Worm (Caenorhabditis elegans) whole organism, L1 larva: ENCODE data around the gene B0024.4.

Experiments
- C16A3.4 ChIP-seq: fragments of 150-350 bp; optimal IDR thresholded peaks from 2 replicates; lab custom pipeline; 2014; ENCODE audit warnings: missing biosample characterization, missing genetic modification characterization
- F16B12.6 ChIP-seq: fragments of 150-350 bp; optimal IDR thresholded peaks from 2 replicates; lab custom pipeline; 2014; ENCODE audit warnings: missing biosample characterization, missing genetic modification characterization
- Y116A8C.19 ChIP-seq: sonication (generic microtip); optimal IDR thresholded peaks from 2 replicates; lab custom pipeline; 2016; ENCODE audit warnings: missing compliant biosample characterization, missing genetic modification characterization, borderline replicate concordance
- aha-1 ChIP-seq: fragments of 150-350 bp; optimal IDR thresholded peaks from 2 replicates; lab custom pipeline; 2014; ENCODE audit warnings: missing biosample characterization, missing genetic modification characterization
- ama-1 ChIP-seq: fragments of 150-350 bp; optimal IDR thresholded peaks from 2 replicates; lab custom pipeline; 2014
- blmp-1 ChIP-seq: fragments of 150-350 bp; optimal IDR thresholded peaks from 2 replicates; lab custom pipeline; 2014; ENCODE audit warnings: missing biosample characterization, missing genetic modification characterization
- ceh-8 ChIP-seq: fragments of 200-800 bp; sonication (Bioruptor generic); optimal IDR thresholded peaks from 2 replicates; lab custom pipeline; 2018; ENCODE audit warnings: mild to moderate bottlenecking, missing genetic modification characterization, moderate library complexity, missing compliant biosample characterization
- ceh-90 ChIP-seq: sonication (generic microtip); optimal IDR thresholded peaks from 2 replicates; lab custom pipeline; 2016; ENCODE audit warnings: missing genetic modification characterization, missing compliant biosample characterization
- dsc-1 ChIP-seq: sonication (generic microtip); optimal IDR thresholded peaks from 2 replicates; lab custom pipeline; 2016; ENCODE audit warnings: mild to moderate bottlenecking, missing genetic modification characterization, missing compliant biosample characterization
- efl-1 ChIP-seq, 4 experiments: fragments of 150-350 bp; optimal IDR thresholded peaks in 3 of 4; peaks in 1 of 4; 1 replicate in 1 of 4; 2 replicates in 3 of 4; lab custom pipeline; 2014; ENCODE audit warnings: missing biosample characterization in 2 of 4, missing genetic modification characterization in 2 of 4, missing genetic modification reagents in 2 of 4
- egl-27 ChIP-seq, 2 experiments: fragments of 150-350 bp in 1 of 2; sonication (generic microtip); optimal IDR thresholded peaks; 3 replicates each; lab custom pipeline; 2017 to 2018; ENCODE audit warnings: missing biosample characterization in 2 of 2, missing genetic modification characterization in 2 of 2, missing genetic modification reagents in 2 of 2
- elt-3 ChIP-seq, 6 experiments: fragments of 150-350 bp in 1 of 6; sonication (generic microtip); optimal IDR thresholded peaks; 2 replicates each; lab custom pipeline; 2017 to 2018; ENCODE audit warnings: missing biosample characterization in 6 of 6, missing genetic modification characterization in 6 of 6, inconsistent platforms in 1 of 6
- fkh-8 ChIP-seq: sonication (generic microtip); optimal IDR thresholded peaks from 2 replicates; lab custom pipeline; 2016; ENCODE audit warnings: mild to moderate bottlenecking, missing genetic modification characterization, missing compliant biosample characterization
- fos-1 ChIP-seq: fragments of 150-350 bp; optimal IDR thresholded peaks from 2 replicates; lab custom pipeline; 2014; ENCODE audit warnings: missing biosample characterization, missing genetic modification characterization
- hlh-17 ChIP-seq: fragments of 200-800 bp; sonication (Bioruptor generic); optimal IDR thresholded peaks from 2 replicates; lab custom pipeline; 2018; ENCODE audit warnings: missing genetic modification characterization, mild to moderate bottlenecking, missing compliant biosample characterization, moderate library complexity, borderline replicate concordance
- hpl-2 ChIP-seq: fragments of 150-350 bp; optimal IDR thresholded peaks from 2 replicates; lab custom pipeline; 2014; ENCODE audit warnings: missing biosample characterization, missing genetic modification reagents, missing genetic modification characterization
- irx-1 ChIP-seq: sonication (generic microtip); optimal IDR thresholded peaks from 2 replicates; lab custom pipeline; 2016; ENCODE audit warnings: missing genetic modification characterization, missing compliant biosample characterization
- isw-1 ChIP-seq: fragments of 200-800 bp; sonication (Bioruptor generic); IDR thresholded peaks from 2 replicates; pipeline ENCODE4 v1.3.6; 2022; ENCODE audit warnings: missing genetic modification characterization, missing compliant biosample characterization
- jun-1 ChIP-seq: fragments of 150-350 bp; optimal IDR thresholded peaks from 2 replicates; lab custom pipeline; 2014; ENCODE audit warnings: missing biosample characterization, missing genetic modification reagents, missing genetic modification characterization
- lin-14 ChIP-seq: fragments of 200-800 bp; sonication (Bioruptor generic); optimal IDR thresholded peaks from 2 replicates; lab custom pipeline; 2018; ENCODE audit warnings: mild to moderate bottlenecking, missing genetic modification characterization, moderate library complexity, missing compliant biosample characterization
- lir-3 ChIP-seq: sonication (generic microtip); optimal IDR thresholded peaks from 2 replicates; lab custom pipeline; 2016; ENCODE audit warnings: mild to moderate bottlenecking, missing genetic modification characterization, moderate library complexity, missing compliant biosample characterization; ENCODE audit not compliant: poor library complexity
- lsy-2 ChIP-seq, 2 experiments: fragments of 150-350 bp; optimal IDR thresholded peaks; 2 replicates each; lab custom pipeline; 2014; ENCODE audit warnings: missing biosample characterization in 2 of 2, missing genetic modification characterization in 2 of 2
- mdl-1 ChIP-seq, 2 experiments: fragments of 150-350 bp; optimal IDR thresholded peaks; 2 replicates each; lab custom pipeline; 2014 to 2017; ENCODE audit warnings: missing biosample characterization in 2 of 2, missing genetic modification characterization in 2 of 2, inconsistent platforms in 1 of 2
- mef-2 ChIP-seq: fragments of 150-350 bp; optimal IDR thresholded peaks from 2 replicates; lab custom pipeline; 2014; ENCODE audit warnings: missing biosample characterization, missing genetic modification characterization
- nhr-12 ChIP-seq: sonication (generic microtip); optimal IDR thresholded peaks from 2 replicates; lab custom pipeline; 2017; ENCODE audit warnings: missing biosample characterization, missing genetic modification characterization
- nhr-20 ChIP-seq: sonication (generic microtip); optimal IDR thresholded peaks from 2 replicates; lab custom pipeline; 2016; ENCODE audit warnings: mild to moderate bottlenecking, missing genetic modification characterization, missing compliant biosample characterization
- nhr-237 ChIP-seq: fragments of 150-350 bp; optimal IDR thresholded peaks from 2 replicates; lab custom pipeline; 2014; ENCODE audit warnings: missing biosample characterization, missing genetic modification characterization
- nhr-28 ChIP-seq: fragments of 150-350 bp; optimal IDR thresholded peaks from 2 replicates; lab custom pipeline; 2014; ENCODE audit warnings: missing biosample characterization, missing genetic modification characterization
- nhr-76 ChIP-seq: sonication (generic microtip); optimal IDR thresholded peaks from 2 replicates; lab custom pipeline; 2017; ENCODE audit warnings: missing biosample characterization, missing genetic modification characterization
- nhr-85 ChIP-seq: sonication (generic microtip); peaks from one replicate; lab custom pipeline; 2016; ENCODE audit warnings: missing genetic modification characterization, inconsistent platforms, missing compliant biosample characterization
- nhr-90 ChIP-seq: sonication (generic microtip); optimal IDR thresholded peaks from 2 replicates; lab custom pipeline; 2016; ENCODE audit warnings: mild to moderate bottlenecking, missing genetic modification characterization, missing compliant biosample characterization; ENCODE audit not compliant: poor library complexity
- pag-3 ChIP-seq: sonication (generic microtip); optimal IDR thresholded peaks from 2 replicates; lab custom pipeline; 2017; ENCODE audit warnings: missing genetic modification characterization, mild to moderate bottlenecking, missing compliant biosample characterization, antibody characterized with exemption, borderline replicate concordance; ENCODE audit not compliant: insufficient read depth
- rnt-1 ChIP-seq: sonication (generic microtip); optimal IDR thresholded peaks from 2 replicates; lab custom pipeline; 2016; ENCODE audit warnings: mild to moderate bottlenecking, missing genetic modification characterization, moderate library complexity, missing compliant biosample characterization
- skn-1 ChIP-seq: fragments of 150-350 bp; optimal IDR thresholded peaks from 2 replicates; lab custom pipeline; 2014; ENCODE audit warnings: missing biosample characterization, missing genetic modification characterization
- snu-23 ChIP-seq: sonication (generic microtip); optimal IDR thresholded peaks from 2 replicates; lab custom pipeline; 2016; ENCODE audit warnings: missing genetic modification characterization, missing compliant biosample characterization
- swsn-7 ChIP-seq: sonication (generic microtip); optimal IDR thresholded peaks from 2 replicates; lab custom pipeline; 2016; ENCODE audit warnings: missing genetic modification characterization, missing compliant biosample characterization
- unc-30 ChIP-seq: sonication (generic microtip); optimal IDR thresholded peaks from 2 replicates; lab custom pipeline; 2017; ENCODE audit warnings: missing biosample characterization, missing genetic modification characterization
- unc-62 ChIP-seq: fragments of 150-350 bp; optimal IDR thresholded peaks from 2 replicates; lab custom pipeline; 2014; ENCODE audit warnings: missing biosample characterization, missing genetic modification reagents, missing genetic modification characterization
- unc-98 ChIP-seq: fragments of 200-800 bp; sonication (Bioruptor generic); IDR thresholded peaks from 2 replicates; pipeline ENCODE4 v1.3.6; 2022; ENCODE audit warnings: missing genetic modification characterization, missing compliant biosample characterization
- xbp-1 ChIP-seq: sonication (generic microtip); optimal IDR thresholded peaks from 2 replicates; lab custom pipeline; 2016; ENCODE audit warnings: missing genetic modification characterization, missing compliant biosample characterization

The B0024.4 gene

DNA sequence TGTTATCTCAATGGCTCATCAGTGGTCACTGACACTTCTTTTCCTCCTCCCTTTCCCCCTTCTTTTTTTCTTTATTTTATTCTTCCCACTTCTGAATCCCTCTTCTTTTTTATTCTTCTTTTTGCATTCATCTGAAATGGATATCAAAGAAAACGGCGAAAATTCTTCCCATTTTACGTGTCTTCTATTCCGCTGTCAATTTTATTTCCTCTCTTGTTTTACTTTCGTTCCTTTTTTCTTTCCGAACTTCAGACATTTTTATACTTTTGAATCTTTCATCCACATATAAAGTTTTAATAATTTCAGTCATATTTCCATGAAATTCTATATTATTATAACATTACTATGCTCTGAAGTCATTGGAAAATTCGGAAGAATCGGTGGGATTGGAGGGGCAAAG is 9.9 kb upstream of the B0024.4 start, which contains the start of gene B0024.3:
Gene B0024.3, plus strand, starts transcription at position 301 of the 400 bp plus-strand sequence.
- TF ChIP-seq F16B12.6 = no peak
- no peak for TF ChIP-seq snu-23 (GFP tag; lab: Kevin White, UChicago)
- no peak for TF ChIP-seq jun-1 (tag; lab: Kevin White, UChicago)
- no peak for TF ChIP-seq dsc-1
- TF ChIP-seq lin-14 (GFP tag; lab: Kevin White, UChicago) = peak; percentile 34
- peak in 1 of 2 experiments; percentile 8 for TF ChIP-seq lsy-2 (tag; optimal IDR thresholded peaks at IDR 0.05; lab: Kevin White, UChicago)
- TF ChIP-seq skn-1 (tag; lab: Kevin White, UChicago) = no peak

- TF ChIP-seq nhr-20 = no peak
- TF ChIP-seq xbp-1 = no peak
- TF ChIP-seq fkh-8 (tag; lab: Kevin White, UChicago) = peak; percentile 35
- no peak for TF ChIP-seq mef-2 (tag; lab: Kevin White, UChicago)
- no peak for TF ChIP-seq ceh-90 (tag; lab: Kevin White, UChicago)
- TF ChIP-seq, all 84 proteins: peak for 1
Observed at ce11 chrV:10289743-10290142, 7.5 kb upstream of the B0024.4 start, which contains the start of gene B0024.15. B0024.15 (plus strand) TSS chrV:10290043.

DNA sequence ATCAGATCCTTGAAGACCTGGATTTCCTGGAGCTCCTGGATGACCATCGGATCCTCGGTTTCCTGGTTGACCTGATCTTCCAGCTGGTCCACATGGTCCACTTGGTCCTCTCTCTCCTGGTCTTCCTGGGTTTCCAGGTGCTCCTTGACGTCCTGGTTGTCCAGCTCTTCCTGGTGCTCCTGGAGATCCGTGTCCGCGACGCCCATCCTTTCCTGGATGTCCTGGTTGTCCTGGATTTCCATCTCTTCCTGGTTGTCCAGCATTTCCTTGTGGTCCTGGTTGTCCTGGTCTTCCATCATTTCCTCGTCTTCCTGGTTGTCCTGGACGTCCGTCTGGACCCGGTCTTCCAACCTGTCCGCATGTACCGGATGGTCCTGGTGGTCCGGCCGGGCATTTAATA is 5.4 kb upstream of the B0024.4 start:
- TF ChIP-seq efl-1 (optimal IDR thresholded peaks at IDR 0.05; lab: Kevin White, UChicago) (no peak), efl-1 (GFP tag; optimal IDR thresholded peaks at IDR 0.05 in 1 of 2; lab: Kevin White, UChicago) (peak in 1 of 2 experiments; percentile 68), unc-62 (no peak)

DNA sequence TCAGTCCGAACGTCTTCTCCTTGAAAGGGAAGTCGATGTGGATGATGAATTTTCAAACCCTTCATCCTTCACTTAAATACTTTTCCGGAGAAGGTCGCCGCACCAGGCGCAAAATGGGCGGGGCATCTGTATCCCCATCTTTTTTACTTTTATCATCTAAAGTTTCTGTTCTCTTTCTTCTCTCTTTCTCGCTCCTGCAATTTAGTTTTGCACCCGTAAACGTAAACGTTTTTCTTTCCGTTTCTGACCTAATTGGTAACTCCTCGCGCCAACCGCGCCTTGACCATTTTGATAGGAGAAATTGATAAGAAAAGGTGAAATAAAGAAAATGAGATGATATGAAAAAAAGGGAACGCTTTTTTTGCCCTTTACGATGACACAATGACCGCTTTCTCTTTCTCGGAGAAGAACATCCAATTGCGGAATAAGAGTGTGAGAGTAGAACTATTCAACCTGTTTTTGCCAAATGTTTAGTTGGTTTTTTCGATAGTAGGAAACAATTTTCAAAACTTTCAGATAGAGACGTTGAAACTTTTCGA is 4.3 kb upstream of the B0024.4 start, which contains the start of gene col-149:
Gene col-149, minus strand, starts transcription at position 51 of the 539 bp plus-strand sequence.
- no peak for TF ChIP-seq rnt-1 (tag; lab: Kevin White, UChicago)
- TF ChIP-seq unc-30 = no peak
- peak; percentile 99 for TF ChIP-seq blmp-1 (tag; lab: Kevin White, UChicago)
- TF ChIP-seq ama-1 (lab: Kevin White, UChicago) = no peak
- peak in 2 of 6 experiments; percentile 15 to 59 for TF ChIP-seq elt-3 (tag; optimal IDR thresholded peaks at IDR 0.05; lab: Kevin White, UChicago)
- TF ChIP-seq lin-14 (GFP tag; lab: Kevin White, UChicago) = peak; percentile 20
- no peak for TF ChIP-seq fos-1 (tag; lab: Kevin White, UChicago)
- no peak for TF ChIP-seq isw-1 (GFP tag; lab: Robert Waterston, UW)
- TF ChIP-seq hlh-17 (GFP tag; lab: Kevin White, UChicago) = no peak
- TF ChIP-seq nhr-28 (tag; lab: Kevin White, UChicago) = no peak

DNA sequence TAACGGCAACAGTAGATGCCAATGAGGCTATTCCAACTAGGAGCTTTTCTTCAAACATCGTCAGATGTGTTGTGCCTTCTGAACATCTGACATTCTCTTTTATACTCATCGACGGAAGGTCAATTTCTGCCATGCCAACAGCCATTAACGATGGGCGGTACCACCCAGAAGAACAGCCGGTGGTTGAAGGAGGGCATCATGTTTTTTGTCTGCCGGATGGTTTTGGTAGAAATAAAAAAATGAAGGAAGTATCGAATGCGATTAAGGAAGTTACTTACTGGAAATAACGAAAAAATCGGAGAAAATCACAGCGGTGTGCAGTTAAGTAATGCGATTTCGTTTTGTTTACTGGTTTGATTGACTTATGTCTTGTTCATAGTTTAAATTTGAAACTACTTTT is 2.6 kb upstream of the B0024.4 start, which contains the start of gene col-150:
Gene col-150, minus strand, starts transcription at position 101 of the 400 bp plus-strand sequence.
- TF ChIP-seq nhr-85 (tag; lab: Kevin White, UChicago) (peak; percentile 29), nhr-90 (tag; lab: Kevin White, UChicago) (no peak)

- TF ChIP-seq nhr-12 (tag; lab: Kevin White, UChicago) = no peak
- no peak for TF ChIP-seq dsc-1
- no peak for TF ChIP-seq F16B12.6
- TF ChIP-seq mdl-1 (tag; optimal IDR thresholded peaks at IDR 0.05; lab: Kevin White, UChicago) = no peak
- no peak for TF ChIP-seq swsn-7 (tag; lab: Kevin White, UChicago)
- TF ChIP-seq nhr-76 (tag; lab: Kevin White, UChicago) = no peak
- TF ChIP-seq fkh-8 (tag; lab: Kevin White, UChicago) = peak; percentile 38
- no peak for TF ChIP-seq nhr-20
Observed at ce11 chrV:10307283-10307682, 10.1 kb downstream of the B0024.4 start, which contains the start of gene che-12. che-12 (minus strand) TSS chrV:10307383.

- no peak for TF ChIP-seq irx-1 (tag; lab: Kevin White, UChicago)
- no peak for TF ChIP-seq Y116A8C.19 (tag; lab: Kevin White, UChicago)
- no peak for TF ChIP-seq C16A3.4 (tag; lab: Kevin White, UChicago)
- no peak for TF ChIP-seq aha-1 (tag; lab: Kevin White, UChicago)
- no peak for TF ChIP-seq nhr-237
- TF ChIP-seq egl-27 (tag; optimal IDR thresholded peaks at IDR 0.05; lab: Kevin White, UChicago) = no peak
- TF ChIP-seq dsc-1 = no peak
- no peak for TF ChIP-seq ceh-8 (GFP tag; lab: Kevin White, UChicago)
- no peak for TF ChIP-seq lir-3 (tag; lab: Kevin White, UChicago)
- no peak for TF ChIP-seq unc-98 (GFP tag; lab: Robert Waterston, UW)
- TF ChIP-seq unc-30 = no peak
- no peak for TF ChIP-seq nhr-76 (tag; lab: Kevin White, UChicago)
- no peak for TF ChIP-seq pag-3
- no peak for TF ChIP-seq hpl-2 (GFP tag; lab: Kevin White, UChicago)
- no peak for TF ChIP-seq nhr-20
Observed at ce11 chrV:10313953-10314352, 16.8 kb downstream of the B0024.4 start, which contains the start of gene gcy-6. gcy-6 (minus strand) TSS chrV:10314053.
